Worm (Caenorhabditis elegans) whole organism, late embryonic: Measurements from ENCODE around the gene nlp-76.

Experiments used
- C08G9.2 ChIP-seq: sonication (generic microtip); optimal IDR thresholded peaks from 2 replicates; lab custom pipeline; 2016; ENCODE audit warnings: mild to moderate bottlenecking, missing genetic modification characterization, moderate library complexity, missing compliant biosample characterization
- C38D4.7 ChIP-seq: fragments of 200-800 bp; sonication (Bioruptor generic); optimal IDR thresholded peaks from 2 replicates; lab custom pipeline; 2018; ENCODE audit warnings: mild to moderate bottlenecking, missing genetic modification characterization, moderate library complexity, missing compliant biosample characterization
- F13H6.1 ChIP-seq: sonication (generic microtip); optimal IDR thresholded peaks from 2 replicates; lab custom pipeline; 2016; ENCODE audit warnings: missing genetic modification characterization, missing compliant biosample characterization
- K02D7.2 ChIP-seq: sonication (generic microtip); optimal IDR thresholded peaks from 2 replicates; lab custom pipeline; 2017; ENCODE audit warnings: mild to moderate bottlenecking, missing genetic modification characterization, missing compliant biosample characterization
- Y22D7AL.16 ChIP-seq: sonication (generic microtip); optimal IDR thresholded peaks from 2 replicates; lab custom pipeline; 2016; ENCODE audit warnings: missing genetic modification characterization, missing compliant biosample characterization
- ahr-1 ChIP-seq: sonication (generic microtip); optimal IDR thresholded peaks from 2 replicates; lab custom pipeline; 2016; ENCODE audit warnings: missing genetic modification characterization, missing compliant biosample characterization
- ama-1 ChIP-seq: fragments of 150-350 bp; optimal IDR thresholded peaks from 2 replicates; lab custom pipeline; 2014
- ceh-14 ChIP-seq: sonication (generic microtip); optimal IDR thresholded peaks from 2 replicates; lab custom pipeline; 2016; ENCODE audit warnings: missing genotype, missing genetic modification characterization, missing compliant biosample characterization
- ceh-19 ChIP-seq: fragments of 200-800 bp; sonication (Bioruptor generic); optimal IDR thresholded peaks from 2 replicates; lab custom pipeline; 2018; ENCODE audit warnings: mild to moderate bottlenecking, missing genetic modification characterization, missing compliant biosample characterization
- ceh-2 ChIP-seq: sonication (generic microtip); optimal IDR thresholded peaks from 2 replicates; lab custom pipeline; 2016; ENCODE audit warnings: missing genotype, missing genetic modification characterization, missing compliant biosample characterization
- ceh-22 ChIP-seq: sonication (generic microtip); optimal IDR thresholded peaks from 2 replicates; lab custom pipeline; 2017; ENCODE audit warnings: missing biosample characterization, missing genetic modification characterization
- ceh-30 ChIP-seq: fragments of 150-350 bp; optimal IDR thresholded peaks from 2 replicates; lab custom pipeline; 2014; ENCODE audit warnings: missing biosample characterization, missing genetic modification characterization
- ceh-31 ChIP-seq: sonication (generic microtip); optimal IDR thresholded peaks from 2 replicates; lab custom pipeline; 2016; ENCODE audit warnings: missing genetic modification characterization, missing compliant biosample characterization
- ceh-34 ChIP-seq: sonication (generic microtip); optimal IDR thresholded peaks from 2 replicates; lab custom pipeline; 2016; ENCODE audit warnings: mild to moderate bottlenecking, missing genetic modification characterization, missing compliant biosample characterization
- ceh-45 ChIP-seq: fragments of 200-800 bp; sonication (Bioruptor generic); IDR thresholded peaks from 2 replicates; pipeline ENCODE4 v1.3.6; 2022; ENCODE audit warnings: missing genetic modification reagents, missing genetic modification characterization, missing compliant biosample characterization
- ceh-48 ChIP-seq: sonication (generic microtip); optimal IDR thresholded peaks from 2 replicates; lab custom pipeline; 2016; ENCODE audit warnings: missing genetic modification characterization, inconsistent platforms, missing compliant biosample characterization
- ceh-6 ChIP-seq: fragments of 200-800 bp; sonication (Bioruptor generic); optimal IDR thresholded peaks from 2 replicates; lab custom pipeline; 2018; ENCODE audit warnings: mild to moderate bottlenecking, missing genetic modification characterization, missing compliant biosample characterization
- ceh-9 ChIP-seq: sonication (generic microtip); optimal IDR thresholded peaks from 2 replicates; lab custom pipeline; 2016; ENCODE audit warnings: mild to moderate bottlenecking, missing genetic modification characterization, inconsistent platforms, missing compliant biosample characterization
- che-1 ChIP-seq: sonication (generic microtip); optimal IDR thresholded peaks from 2 replicates; lab custom pipeline; 2016; ENCODE audit warnings: mild to moderate bottlenecking, missing genetic modification characterization, missing compliant biosample characterization
- elt-2 ChIP-seq: sonication (generic microtip); optimal IDR thresholded peaks from 2 replicates; lab custom pipeline; 2016; ENCODE audit warnings: missing genetic modification reagents, missing genetic modification characterization, missing compliant biosample characterization
- elt-4 ChIP-seq: sonication (generic microtip); optimal IDR thresholded peaks from 2 replicates; lab custom pipeline; 2016; ENCODE audit warnings: missing genetic modification characterization, missing compliant biosample characterization
- ets-4 ChIP-seq: sonication (generic microtip); optimal IDR thresholded peaks from 2 replicates; lab custom pipeline; 2016; ENCODE audit warnings: missing genetic modification characterization, missing compliant biosample characterization
- fkh-10 ChIP-seq: fragments of 150-350 bp; optimal IDR thresholded peaks from 2 replicates; lab custom pipeline; 2014; ENCODE audit warnings: missing biosample characterization, missing genetic modification reagents, missing genetic modification characterization
- gmeb-2 ChIP-seq: sonication (generic microtip); optimal IDR thresholded peaks from 2 replicates; lab custom pipeline; 2016; ENCODE audit warnings: missing genetic modification characterization, inconsistent platforms, missing compliant biosample characterization
- hlh-15 ChIP-seq: sonication (generic microtip); optimal IDR thresholded peaks from 2 replicates; lab custom pipeline; 2016; ENCODE audit warnings: missing genetic modification characterization, missing compliant biosample characterization
- hlh-30 ChIP-seq: sonication (generic microtip); optimal IDR thresholded peaks from 2 replicates; lab custom pipeline; 2017; ENCODE audit warnings: antibody characterized with exemption, missing genetic modification characterization, missing compliant biosample characterization; ENCODE audit not compliant: insufficient read depth
- hlh-6 ChIP-seq: sonication (generic microtip); optimal IDR thresholded peaks from 2 replicates; lab custom pipeline; 2016; ENCODE audit warnings: missing genotype, missing genetic modification characterization, missing compliant biosample characterization
- hlh-8 ChIP-seq: sonication (generic microtip); optimal IDR thresholded peaks from 2 replicates; lab custom pipeline; 2016; ENCODE audit warnings: missing genotype, missing genetic modification characterization, missing compliant biosample characterization
- lim-6 ChIP-seq: sonication (generic microtip); optimal IDR thresholded peaks from 2 replicates; lab custom pipeline; 2016; ENCODE audit warnings: missing genetic modification characterization, missing compliant biosample characterization
- lin-11 ChIP-seq: fragments of 200-800 bp; sonication (Bioruptor generic); optimal IDR thresholded peaks from 2 replicates; lab custom pipeline; 2018; ENCODE audit warnings: mild to moderate bottlenecking, missing genetic modification characterization, missing compliant biosample characterization
- mec-3 ChIP-seq: sonication (generic microtip); optimal IDR thresholded peaks from 2 replicates; lab custom pipeline; 2016; ENCODE audit warnings: borderline replicate concordance, missing genetic modification characterization, missing compliant biosample characterization
- nfya-1 ChIP-seq: sonication (generic microtip); optimal IDR thresholded peaks from 2 replicates; lab custom pipeline; 2017; ENCODE audit warnings: missing genetic modification characterization, mild to moderate bottlenecking, missing compliant biosample characterization, antibody characterized with exemption, moderate library complexity
- nhr-232 ChIP-seq: sonication (generic microtip); optimal IDR thresholded peaks from 2 replicates; lab custom pipeline; 2016; ENCODE audit warnings: missing genetic modification characterization, missing compliant biosample characterization
- npax-4 ChIP-seq: sonication (generic microtip); optimal IDR thresholded peaks from 2 replicates; lab custom pipeline; 2016; ENCODE audit warnings: missing genetic modification characterization, missing compliant biosample characterization
- odd-2 ChIP-seq: sonication (generic microtip); optimal IDR thresholded peaks from 2 replicates; lab custom pipeline; 2017; ENCODE audit warnings: antibody characterized with exemption, mild to moderate bottlenecking, missing genetic modification characterization, missing compliant biosample characterization
- pat-9 ChIP-seq: fragments of 200-800 bp; sonication (Bioruptor generic); optimal IDR thresholded peaks from 2 replicates; lab custom pipeline; 2018; ENCODE audit warnings: mild to moderate bottlenecking, missing genetic modification characterization, moderate library complexity, missing compliant biosample characterization
- pax-1 ChIP-seq: fragments of 150-350 bp; optimal IDR thresholded peaks from 2 replicates; lab custom pipeline; 2014; ENCODE audit warnings: missing biosample characterization, missing genetic modification characterization
- pha-2 ChIP-seq: sonication (generic microtip); optimal IDR thresholded peaks from 2 replicates; lab custom pipeline; 2017; ENCODE audit warnings: mild to moderate bottlenecking, missing genetic modification characterization, missing compliant biosample characterization
- pha-4 ChIP-seq: fragments of 150-350 bp; optimal IDR thresholded peaks from 2 replicates; lab custom pipeline; 2018; ENCODE audit warnings: missing biosample characterization, missing genetic modification reagents, missing genetic modification characterization
- pqm-1 ChIP-seq: sonication (generic microtip); optimal IDR thresholded peaks from 2 replicates; lab custom pipeline; 2016; ENCODE audit warnings: missing genetic modification characterization, missing compliant biosample characterization
- rnt-1 ChIP-seq: sonication (generic microtip); optimal IDR thresholded peaks from 2 replicates; lab custom pipeline; 2016; ENCODE audit warnings: missing genetic modification characterization, missing compliant biosample characterization
- sox-2 ChIP-seq: fragments of 200-800 bp; sonication (Bioruptor generic); IDR thresholded peaks from 2 replicates; pipeline ENCODE4 v1.3.6; 2022; ENCODE audit warnings: missing genetic modification reagents, missing genetic modification characterization, missing compliant biosample characterization
- sox-4 ChIP-seq: sonication (generic microtip); optimal IDR thresholded peaks from 2 replicates; lab custom pipeline; 2017; ENCODE audit warnings: mild to moderate bottlenecking, missing genetic modification characterization, inconsistent platforms, missing compliant biosample characterization
- syd-9 ChIP-seq: sonication (generic microtip); optimal IDR thresholded peaks from 2 replicates; lab custom pipeline; 2016; ENCODE audit warnings: mild to moderate bottlenecking, missing genetic modification characterization, moderate library complexity, missing compliant biosample characterization
- tbx-2 ChIP-seq: sonication (generic microtip); optimal IDR thresholded peaks from 2 replicates; lab custom pipeline; 2016; ENCODE audit warnings: missing genetic modification characterization, missing compliant biosample characterization
- tbx-7 ChIP-seq: sonication (generic microtip); optimal IDR thresholded peaks from 2 replicates; lab custom pipeline; 2016; ENCODE audit warnings: missing genotype, missing genetic modification characterization, missing compliant biosample characterization
- ttx-3 ChIP-seq: sonication (generic microtip); optimal IDR thresholded peaks from 2 replicates; lab custom pipeline; 2016; ENCODE audit warnings: missing genetic modification reagents, missing genetic modification characterization, missing compliant biosample characterization
- unc-3 ChIP-seq, 2 experiments: fragments of 200-800 bp in 1 of 2; sonication (Bioruptor generic) in 1 of 2; sonication (generic microtip) in 1 of 2; conservative IDR thresholded peaks in 1 of 2; optimal IDR thresholded peaks in 1 of 2; 2 replicates each; pipeline versions ENCODE4 v1.3.6 to Lab custom; 2016 to 2022; ENCODE audit warnings: missing compliant biosample characterization in 2 of 2, missing genetic modification characterization in 2 of 2, missing genetic modification reagents in 1 of 2
- unc-42 ChIP-seq: sonication (generic microtip); optimal IDR thresholded peaks from 2 replicates; lab custom pipeline; 2016; ENCODE audit warnings: missing genotype, missing genetic modification characterization, missing compliant biosample characterization
- unc-55 ChIP-seq: sonication (generic microtip); optimal IDR thresholded peaks from 2 replicates; lab custom pipeline; 2017; ENCODE audit warnings: missing biosample characterization, missing genetic modification reagents, missing genetic modification characterization
- unc-86 ChIP-seq: sonication (generic microtip); optimal IDR thresholded peaks from 2 replicates; lab custom pipeline; 2016; ENCODE audit warnings: missing genetic modification characterization, missing compliant biosample characterization
- zip-5 ChIP-seq: sonication (generic microtip); optimal IDR thresholded peaks from 2 replicates; lab custom pipeline; 2016; ENCODE audit warnings: missing genetic modification characterization, missing compliant biosample characterization
- ztf-16 ChIP-seq: sonication (generic microtip); optimal IDR thresholded peaks from 2 replicates; lab custom pipeline; 2017; ENCODE audit warnings: missing genetic modification characterization, missing compliant biosample characterization

The nlp-76 gene

ce11 chrX:12664987-12665451 is 1.3 kb upstream of the nlp-76 start:
- TF ChIP-seq ceh-6 (GFP tag; lab: Kevin White, UChicago) (peak; percentile 96), hlh-6 (tag; lab: Kevin White, UChicago) (peak; percentile 95), C08G9.2 (tag; lab: Kevin White, UChicago) (peak; percentile 81), F13H6.1 (tag; lab: Kevin White, UChicago) (peak; percentile 90), ceh-31 (tag; lab: Kevin White, UChicago) (peak; percentile 72), elt-4 (tag; lab: Kevin White, UChicago) (no peak), ama-1 (lab: Kevin White, UChicago) (no peak), zip-5 (tag; lab: Kevin White, UChicago) (peak; percentile 79), C38D4.7 (GFP tag; lab: Kevin White, UChicago) (peak; percentile 89), ceh-22 (tag; lab: Kevin White, UChicago) (no peak), ceh-14 (peak; percentile 93), pat-9 (tag; lab: Kevin White, UChicago) (peak; percentile 92), pha-4 (tag; lab: Kevin White, UChicago) (no peak), lim-6 (tag; lab: Kevin White, UChicago) (peak; percentile 89), odd-2 (peak; percentile 63), pqm-1 (peak; percentile 74), unc-55 (GFP tag; lab: Kevin White, UChicago) (no peak), lin-11 (tag; lab: Kevin White, UChicago) (peak; percentile 81), rnt-1 (tag; lab: Kevin White, UChicago) (peak; percentile 86), ceh-45 (GFP tag; lab: Robert Waterston, UW) (peak; percentile 94), hlh-8 (tag; lab: Kevin White, UChicago) (peak; percentile 85), sox-4 (peak; percentile 92), unc-42 (peak; percentile 80), ets-4 (peak; percentile 71), elt-2 (tag; lab: Kevin White, UChicago) (peak; percentile 92), gmeb-2 (tag; lab: Kevin White, UChicago) (peak; percentile 93), unc-3 (GFP tag; conservative IDR thresholded peaks at IDR 0.05; lab: Robert Waterston, UW) (peak; percentile 96), unc-3 (tag; optimal IDR thresholded peaks at IDR 0.05; lab: Kevin White, UChicago) (peak; percentile 92), nhr-232 (peak; percentile 90), ceh-2 (peak; percentile 85), pax-1 (tag; lab: Kevin White, UChicago) (no peak), fkh-10 (GFP tag; lab: Kevin White, UChicago) (peak; percentile 69), mec-3 (peak; percentile 81), unc-86 (peak; percentile 94), ceh-19 (peak; percentile 93), K02D7.2 (tag; lab: Kevin White, UChicago) (peak; percentile 87), tbx-7 (tag; lab: Kevin White, UChicago) (peak; percentile 42), ttx-3 (tag; lab: Kevin White, UChicago) (peak; percentile 92), ceh-48 (tag; lab: Kevin White, UChicago) (peak; percentile 84), ceh-30 (peak; percentile 70), tbx-2 (tag; lab: Kevin White, UChicago) (peak; percentile 93), hlh-30 (tag; lab: Kevin White, UChicago) (peak; percentile 90), hlh-15 (peak; percentile 85), pha-2 (peak; percentile 93), che-1 (tag; lab: Kevin White, UChicago) (peak; percentile 92), Y22D7AL.16 (peak; percentile 91), ahr-1 (peak; percentile 94), ztf-16 (tag; lab: Kevin White, UChicago) (peak; percentile 91), nfya-1 (peak; percentile 70), npax-4 (tag; lab: Kevin White, UChicago) (peak; percentile 84), sox-2 (GFP tag; lab: Robert Waterston, UW) (peak; percentile 91), syd-9 (tag; lab: Kevin White, UChicago) (peak; percentile 92), ceh-9 (tag; lab: Kevin White, UChicago) (peak; percentile 81), ceh-34 (tag; lab: Kevin White, UChicago) (peak; percentile 94)
